Fruit fly (Drosophila melanogaster) whole organism, embryonic: ENCODE measurements around the gene TTLL4A.
A peak's percentile ranks its signal among the peaks of the same experiment; 100 is the strongest.

ENCODE experiments used
- ATbp ChIP-seq: fragments of 200-800 bp; sonication (Bioruptor generic); optimal IDR thresholded peaks from 2 replicates; lab custom pipeline; 2017; ENCODE audit warnings: missing biosample characterization, mild to moderate bottlenecking, missing genetic modification characterization, missing genetic modification reagents
- BEAF-32 ChIP-seq: fragments of 200-800 bp; sonication (Bioruptor generic); optimal IDR thresholded peaks from 3 replicates; lab custom pipeline; 2017; ENCODE audit warnings: missing biosample characterization, missing genetic modification characterization, mild to moderate bottlenecking, moderate library complexity, missing genetic modification reagents
- C15 ChIP-seq: fragments of 200-800 bp; sonication (Bioruptor generic); IDR thresholded peaks from 3 replicates; pipeline ENCODE4 v1.3.6; 2022; ENCODE audit warnings: missing biosample characterization, missing genetic modification characterization
- CG1024 ChIP-seq: fragments of 200-800 bp; sonication (Bioruptor generic); IDR thresholded peaks from 2 replicates; pipeline ENCODE4 v1.3.6; 2022; ENCODE audit warnings: missing biosample characterization, missing genetic modification characterization
- CG10321 ChIP-seq: fragments of 200-800 bp; sonication (Bioruptor generic); IDR thresholded peaks from 2 replicates; pipeline ENCODE4 v1.3.6; 2022; ENCODE audit warnings: missing biosample characterization, missing genetic modification characterization
- CG12155 ChIP-seq: fragments of 200-800 bp; sonication (Bioruptor generic); optimal IDR thresholded peaks from 3 replicates; lab custom pipeline; 2016; ENCODE audit warnings: missing biosample characterization, missing genetic modification characterization
- CG14441 ChIP-seq: fragments of 200-800 bp; sonication (Bioruptor generic); IDR thresholded peaks from 2 replicates; pipeline ENCODE4 v1.3.6; 2022; ENCODE audit warnings: missing biosample characterization, missing genetic modification characterization
- CG15696 ChIP-seq: fragments of 200-800 bp; sonication (Bioruptor generic); optimal IDR thresholded peaks from 2 replicates; lab custom pipeline; 2019; ENCODE audit warnings: missing biosample characterization, mild to moderate bottlenecking, missing genetic modification characterization, moderate library complexity
- CG1602 ChIP-seq: fragments of 200-800 bp; sonication (Bioruptor generic); optimal IDR thresholded peaks from 3 replicates; lab custom pipeline; 2016; ENCODE audit warnings: missing biosample characterization, missing genetic modification characterization
- CG16813 ChIP-seq: fragments of 200-800 bp; sonication (Bioruptor generic); IDR thresholded peaks from 3 replicates; pipeline ENCODE4 v1.3.6; 2022; ENCODE audit warnings: missing biosample characterization, missing genetic modification characterization; ENCODE audit not compliant: partially characterized antibody
- CG17328 ChIP-seq: fragments of 200-800 bp; sonication (Bioruptor generic); IDR thresholded peaks from 2 replicates; pipeline ENCODE4 v1.3.6; 2022; ENCODE audit warnings: missing biosample characterization, missing genetic modification characterization
- CG17385 ChIP-seq: fragments of 200-800 bp; sonication (Bioruptor generic); optimal IDR thresholded peaks from 3 replicates; lab custom pipeline; 2018; ENCODE audit warnings: missing biosample characterization, mild to moderate bottlenecking, missing genetic modification characterization
- CG17829 ChIP-seq: fragments of 200-800 bp; optimal IDR thresholded peaks from 2 replicates; lab custom pipeline; 2019; ENCODE audit warnings: missing biosample characterization, mild to moderate bottlenecking, missing genetic modification characterization, moderate library complexity
- CG1832 ChIP-seq: fragments of 200-800 bp; sonication (Bioruptor generic); optimal IDR thresholded peaks from 2 replicates; lab custom pipeline; 2017; ENCODE audit warnings: missing biosample characterization, mild to moderate bottlenecking, missing genetic modification characterization, inconsistent platforms
- CG31224 ChIP-seq: fragments of 200-800 bp; sonication (Bioruptor generic); IDR thresholded peaks from 2 replicates; pipeline ENCODE4 v1.3.6; 2022; ENCODE audit warnings: missing biosample characterization, missing genetic modification characterization
- CG31365 ChIP-seq: fragments of 200-800 bp; sonication (Bioruptor generic); optimal IDR thresholded peaks from 2 replicates; lab custom pipeline; 2018; ENCODE audit warnings: missing biosample characterization, mild to moderate bottlenecking, missing genetic modification characterization
- CG32767 ChIP-seq: fragments of 200-800 bp; sonication (Bioruptor generic); IDR thresholded peaks from 2 replicates; pipeline ENCODE4 v1.3.6; 2022; ENCODE audit warnings: missing biosample characterization, missing genetic modification characterization
- CG4424 ChIP-seq: fragments of 200-800 bp; sonication (Bioruptor generic); optimal IDR thresholded peaks from 3 replicates; lab custom pipeline; 2016; ENCODE audit warnings: missing biosample characterization, missing genetic modification characterization
- CG5245 ChIP-seq: fragments of 200-800 bp; sonication (Bioruptor generic); optimal IDR thresholded peaks from 3 replicates; lab custom pipeline; 2016; ENCODE audit warnings: missing biosample characterization, missing genetic modification characterization
- CG7928 ChIP-seq: fragments of 200-800 bp; sonication (Bioruptor generic); optimal IDR thresholded peaks from 2 replicates; lab custom pipeline; 2017; ENCODE audit warnings: missing biosample characterization, mild to moderate bottlenecking, missing genetic modification characterization
- CG8924 ChIP-seq: fragments of 200-800 bp; optimal IDR thresholded peaks from 3 replicates; lab custom pipeline; 2019; ENCODE audit warnings: missing biosample characterization, mild to moderate bottlenecking, missing genetic modification characterization, moderate library complexity
- Camta ChIP-seq: fragments of 200-800 bp; sonication (Bioruptor generic); optimal IDR thresholded peaks from 2 replicates; lab custom pipeline; 2016; ENCODE audit warnings: missing biosample characterization, missing genetic modification characterization
- Dll ChIP-seq: fragments of 200-800 bp; sonication (Bioruptor generic); IDR thresholded peaks from 4 replicates; pipeline ENCODE4 v1.3.6; 2022; ENCODE audit warnings: missing biosample characterization, missing genetic modification characterization; ENCODE audit not compliant: partially characterized antibody
- HLH4C ChIP-seq: fragments of 200-800 bp; sonication (Bioruptor generic); IDR thresholded peaks from 3 replicates; pipeline ENCODE4 v1.3.6; 2022; ENCODE audit warnings: missing biosample characterization, missing genetic modification characterization; ENCODE audit not compliant: partially characterized antibody
- Hr51 ChIP-seq, 2 experiments: fragments of 200-800 bp; sonication (Bioruptor generic); optimal IDR thresholded peaks; 2 replicates in 1 of 2; 3 replicates in 1 of 2; lab custom pipeline; 2016 to 2018; ENCODE audit warnings: missing biosample characterization in 2 of 2, missing genetic modification characterization in 2 of 2, mild to moderate bottlenecking in 1 of 2, moderate library complexity in 1 of 2
- Hsf ChIP-seq: fragments of 200-800 bp; sonication (Bioruptor generic); optimal IDR thresholded peaks from 3 replicates; lab custom pipeline; 2016; ENCODE audit warnings: missing biosample characterization, missing genetic modification characterization
- PHDP ChIP-seq: fragments of 200-800 bp; sonication (Bioruptor generic); optimal IDR thresholded peaks from 3 replicates; lab custom pipeline; 2018; ENCODE audit warnings: missing biosample characterization, mild to moderate bottlenecking, missing genetic modification characterization, moderate library complexity
- Rx ChIP-seq: fragments of 200-800 bp; sonication (Bioruptor generic); IDR thresholded peaks from 2 replicates; pipeline ENCODE4 v1.3.6; 2022; ENCODE audit warnings: missing biosample characterization, missing genetic modification characterization
- Sox100B ChIP-seq: fragments of 200-800 bp; sonication (Bioruptor generic); optimal IDR thresholded peaks from 3 replicates; lab custom pipeline; 2018; ENCODE audit warnings: missing biosample characterization, mild to moderate bottlenecking, missing genetic modification characterization
- Taf1 ChIP-seq: fragments of 200-800 bp; sonication (Bioruptor generic); IDR thresholded peaks from 2 replicates; pipeline ENCODE4 v1.3.6; 2022; ENCODE audit warnings: missing biosample characterization, missing genetic modification characterization
- Tbp ChIP-seq: fragments of >200 bp; optimal IDR thresholded peaks from 2 replicates; lab custom pipeline; 2018; ENCODE audit warnings: missing biosample characterization, missing genetic modification characterization
- YL-1 ChIP-seq: fragments of 200-800 bp; sonication (Bioruptor generic); optimal IDR thresholded peaks from 3 replicates; lab custom pipeline; 2017; ENCODE audit warnings: missing biosample characterization, mild to moderate bottlenecking, missing genetic modification characterization
- bcd ChIP-seq: fragments of 200-800 bp; sonication (Bioruptor generic); optimal IDR thresholded peaks from 2 replicates; lab custom pipeline; 2017; ENCODE audit warnings: missing biosample characterization, mild to moderate bottlenecking, missing genetic modification characterization
- cas ChIP-seq: fragments of 200-800 bp; sonication (Bioruptor generic); IDR thresholded peaks from 2 replicates; pipeline ENCODE4 v1.3.6; 2022; ENCODE audit warnings: missing biosample characterization, missing genetic modification characterization
- da ChIP-seq: fragments of 200-800 bp; sonication (Bioruptor generic); optimal IDR thresholded peaks from 2 replicates; lab custom pipeline; 2016; ENCODE audit warnings: missing biosample characterization, missing genetic modification characterization
- dmrt11E ChIP-seq: fragments of 200-800 bp; sonication (Bioruptor generic); optimal IDR thresholded peaks from 3 replicates; lab custom pipeline; 2018; ENCODE audit warnings: missing biosample characterization, mild to moderate bottlenecking, missing genetic modification characterization, moderate library complexity
- dysf ChIP-seq: fragments of 200-800 bp; sonication (Bioruptor generic); IDR thresholded peaks from 3 replicates; pipeline ENCODE4 v1.3.6; 2022; ENCODE audit warnings: missing biosample characterization, missing genetic modification characterization
- ems ChIP-seq: fragments of 200-800 bp; sonication (Bioruptor generic); optimal IDR thresholded peaks from 3 replicates; lab custom pipeline; 2016; ENCODE audit warnings: missing biosample characterization, missing genetic modification characterization
- gsb-n ChIP-seq: fragments of 200-800 bp; sonication (Bioruptor generic); optimal IDR thresholded peaks from 3 replicates; lab custom pipeline; 2018; ENCODE audit warnings: missing biosample characterization, mild to moderate bottlenecking, missing genetic modification characterization
- her ChIP-seq: fragments of 200-800 bp; sonication (Bioruptor generic); optimal IDR thresholded peaks from 2 replicates; lab custom pipeline; 2016; ENCODE audit warnings: missing biosample characterization, missing genetic modification characterization
- inv ChIP-seq: fragments of 200-800 bp; sonication (Bioruptor generic); IDR thresholded peaks from 2 replicates; pipeline ENCODE4 v1.3.6; 2022; ENCODE audit warnings: missing biosample characterization, missing genetic modification characterization; ENCODE audit not compliant: partially characterized antibody
- jumu ChIP-seq: fragments of 200-800 bp; sonication (Bioruptor generic); optimal IDR thresholded peaks from 3 replicates; lab custom pipeline; 2016; ENCODE audit warnings: missing biosample characterization, missing genetic modification characterization
- knrl ChIP-seq: fragments of 200-800 bp; sonication (Bioruptor generic); IDR thresholded peaks from 3 replicates; pipeline ENCODE4 v1.3.6; 2022; ENCODE audit warnings: missing biosample characterization, missing genetic modification characterization; ENCODE audit not compliant: partially characterized antibody
- lmd ChIP-seq: fragments of 200-800 bp; sonication (Bioruptor generic); IDR thresholded peaks from 2 replicates; pipeline ENCODE4 v1.3.6; 2022; ENCODE audit warnings: missing biosample characterization, missing genetic modification characterization
- lola ChIP-seq, 3 experiments: fragments of >200 bp in 2 of 3; fragments of 200-800 bp in 1 of 3; sonication (Bioruptor generic) in 1 of 3; optimal IDR thresholded peaks; 2 replicates each; lab custom pipeline; 2017 to 2019; ENCODE audit warnings: missing biosample characterization in 3 of 3, missing genetic modification characterization in 3 of 3, mild to moderate bottlenecking in 1 of 3, moderate library complexity in 1 of 3
- nau ChIP-seq: fragments of 200-800 bp; sonication (Bioruptor generic); optimal IDR thresholded peaks from 3 replicates; lab custom pipeline; 2017; ENCODE audit warnings: missing biosample characterization, mild to moderate bottlenecking, missing genetic modification characterization, missing genetic modification reagents
- sna ChIP-seq: fragments of 200-800 bp; sonication (Bioruptor generic); IDR thresholded peaks from 2 replicates; pipeline ENCODE4 v1.3.6; 2022; ENCODE audit warnings: missing biosample characterization, missing genetic modification characterization; ENCODE audit not compliant: partially characterized antibody
- tgo ChIP-seq: fragments of 200-800 bp; sonication (Bioruptor generic); IDR thresholded peaks from 3 replicates; pipeline ENCODE4 v1.3.6; 2022; ENCODE audit warnings: missing biosample characterization, missing genetic modification characterization
- trem ChIP-seq: fragments of 200-800 bp; optimal IDR thresholded peaks from 3 replicates; lab custom pipeline; 2019; ENCODE audit warnings: missing biosample characterization, mild to moderate bottlenecking, missing genetic modification characterization, moderate library complexity
- zen ChIP-seq: fragments of 200-800 bp; sonication (Bioruptor generic); optimal IDR thresholded peaks from 3 replicates; lab custom pipeline; 2018; ENCODE audit warnings: missing biosample characterization, mild to moderate bottlenecking, missing genetic modification characterization, moderate library complexity

Gene TTLL4A

DNA sequence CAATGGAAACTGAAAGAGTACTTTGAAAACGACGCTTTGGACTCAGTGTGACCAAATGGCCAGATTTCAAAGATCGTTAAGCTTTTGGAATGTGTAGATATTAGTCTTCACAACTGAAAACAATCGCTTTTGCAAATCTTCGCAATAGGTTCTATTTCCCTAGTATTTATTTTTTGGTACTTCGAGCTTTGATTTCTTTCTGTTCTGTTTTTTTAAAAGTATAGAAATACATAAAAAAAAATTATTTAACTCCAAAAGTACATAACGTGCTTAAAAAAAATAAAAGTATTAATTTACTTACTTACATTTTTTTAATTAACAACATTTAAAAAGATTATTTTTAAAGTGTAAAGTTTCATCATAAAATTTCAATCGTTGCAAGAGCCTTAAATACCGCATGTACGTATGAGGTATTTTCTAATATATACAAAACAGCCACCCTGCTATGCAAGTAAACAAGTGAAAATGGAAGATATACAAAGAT, 1.8 kb upstream of the TTLL4A start, which contains the start of the genes piwi and CG12253 (continued):
- TF ChIP-seq Taf1 (GFP tag; lab: Robert Waterston, UW) (no peak), CG1024 (0 out of 2 replicates have a peak, but pooled peaks have one; percentile 33), CG14441 (0 out of 2 replicates have a peak, but pooled peaks have one; percentile 40), ATbp (no peak), CG16813 (no peak), CG17328 (GFP tag; lab: Robert Waterston, UW) (peak; percentile 82; the same call in 1 of the 2 replicates), Dll (no peak), bcd (GFP tag; lab: Kevin White, UChicago) (no peak), CG12155 (GFP tag; lab: Kevin White, UChicago) (peak; percentile 69), jumu (GFP tag; lab: Kevin White, UChicago) (no peak), tgo (peak; percentile 91), BEAF-32 (GFP tag; lab: Kevin White, UChicago) (peak; percentile 34), CG31365 (tag; lab: Kevin White, UChicago) (no peak), dysf (GFP tag; lab: Robert Waterston, UW) (peak; percentile 89), Sox100B (peak; percentile 68), CG1832 (GFP tag; lab: Kevin White, UChicago) (no peak), trem (tag; lab: Kevin White, UChicago) (peak; percentile 44), C15 (GFP tag; lab: Robert Waterston, UW) (no peak), da (GFP tag; lab: Kevin White, UChicago) (no peak), CG17385 (peak; percentile 76), Tbp (no peak), CG15696 (tag; lab: Kevin White, UChicago) (peak; percentile 37), HLH4C (no peak), CG5245 (GFP tag; lab: Kevin White, UChicago) (peak; percentile 7), lmd (GFP tag; lab: Robert Waterston, UW) (peak; percentile 89), lola (GFP tag; optimal IDR thresholded peaks at IDR 0.05; lab: Kevin White, UChicago) (peak in 1 of 3 experiments; percentile 88), CG17829 (peak; percentile 57), zen (tag; lab: Kevin White, UChicago) (peak; percentile 33), CG7928 (GFP tag; lab: Kevin White, UChicago) (peak; percentile 1), her (no peak), Hsf (GFP tag; lab: Kevin White, UChicago) (peak; percentile 77), ems (no peak), Camta (peak; percentile 21), sna (0 out of 2 replicates have a peak, but pooled peaks have one; percentile 16), CG4424 (GFP tag; lab: Kevin White, UChicago) (peak; percentile 42), Rx (GFP tag; lab: Robert Waterston, UW) (no peak), CG8924 (tag; lab: Kevin White, UChicago) (peak; percentile 89), PHDP (tag; lab: Kevin White, UChicago) (peak; percentile 87), knrl (GFP tag; lab: Robert Waterston, UW) (no peak), cas (no peak), gsb-n (tag; lab: Kevin White, UChicago) (no peak), CG31224 (no peak), Hr51 (GFP tag; optimal IDR thresholded peaks at IDR 0.05; lab: Kevin White, UChicago) (peak in 1 of 2 experiments; percentile 28), CG32767 (peak; percentile 81; the same call in 1 of the 2 replicates), CG1602 (peak; percentile 79), dmrt11E (tag; lab: Kevin White, UChicago) (peak; percentile 90), inv (GFP tag; lab: Robert Waterston, UW) (no peak), CG10321 (GFP tag; lab: Robert Waterston, UW) (no peak), YL-1 (no peak), nau (GFP tag; lab: Kevin White, UChicago) (no peak)
